Worm (Caenorhabditis elegans) whole organism, L1 larva: ENCODE results near the gene F10E9.2.

ENCODE experiments used
- C04F5.9 ChIP-seq: sonication (generic microtip); optimal IDR thresholded peaks from 2 replicates; lab custom pipeline; 2016; ENCODE audit warnings: missing genetic modification characterization, missing compliant biosample characterization
- C16A3.4 ChIP-seq: fragments of 150-350 bp; optimal IDR thresholded peaks from 2 replicates; lab custom pipeline; 2014; ENCODE audit warnings: missing biosample characterization, missing genetic modification characterization
- C34B4.2 ChIP-seq: sonication (generic microtip); optimal IDR thresholded peaks from 2 replicates; lab custom pipeline; 2017; ENCODE audit warnings: mild to moderate bottlenecking, missing genetic modification characterization, missing compliant biosample characterization
- F16B12.6 ChIP-seq: fragments of 150-350 bp; optimal IDR thresholded peaks from 2 replicates; lab custom pipeline; 2014; ENCODE audit warnings: missing biosample characterization, missing genetic modification characterization
- aha-1 ChIP-seq: fragments of 150-350 bp; optimal IDR thresholded peaks from 2 replicates; lab custom pipeline; 2014; ENCODE audit warnings: missing biosample characterization, missing genetic modification characterization
- alr-1 ChIP-seq: fragments of 200-800 bp; sonication (Bioruptor generic); optimal IDR thresholded peaks from 2 replicates; lab custom pipeline; 2018; ENCODE audit warnings: borderline replicate concordance, mild to moderate bottlenecking, missing genetic modification characterization, missing compliant biosample characterization
- blmp-1 ChIP-seq: fragments of 150-350 bp; optimal IDR thresholded peaks from 2 replicates; lab custom pipeline; 2014; ENCODE audit warnings: missing biosample characterization, missing genetic modification characterization
- ceh-8 ChIP-seq: fragments of 200-800 bp; sonication (Bioruptor generic); optimal IDR thresholded peaks from 2 replicates; lab custom pipeline; 2018; ENCODE audit warnings: mild to moderate bottlenecking, missing genetic modification characterization, moderate library complexity, missing compliant biosample characterization
- ceh-82 ChIP-seq, 3 experiments: fragments of 150-350 bp in 1 of 3; sonication (generic microtip) in 2 of 3; optimal IDR thresholded peaks; 2 replicates each; lab custom pipeline; 2014 to 2017; ENCODE audit warnings: missing biosample characterization in 3 of 3, missing genetic modification characterization in 3 of 3
- dpl-1 ChIP-seq, 3 experiments: fragments of 150-350 bp in 2 of 3; sonication (generic microtip) in 1 of 3; optimal IDR thresholded peaks; 2 replicates each; lab custom pipeline; 2014 to 2017; ENCODE audit warnings: missing biosample characterization in 3 of 3, missing genetic modification characterization in 3 of 3, missing genetic modification reagents in 3 of 3
- dsc-1 ChIP-seq: sonication (generic microtip); optimal IDR thresholded peaks from 2 replicates; lab custom pipeline; 2016; ENCODE audit warnings: mild to moderate bottlenecking, missing genetic modification characterization, missing compliant biosample characterization
- efl-1 ChIP-seq, 4 experiments: fragments of 150-350 bp; optimal IDR thresholded peaks in 3 of 4; peaks in 1 of 4; 1 replicate in 1 of 4; 2 replicates in 3 of 4; lab custom pipeline; 2014; ENCODE audit warnings: missing biosample characterization in 2 of 4, missing genetic modification characterization in 2 of 4, missing genetic modification reagents in 2 of 4
- egl-27 ChIP-seq, 2 experiments: fragments of 150-350 bp in 1 of 2; sonication (generic microtip); optimal IDR thresholded peaks; 3 replicates each; lab custom pipeline; 2017 to 2018; ENCODE audit warnings: missing biosample characterization in 2 of 2, missing genetic modification characterization in 2 of 2, missing genetic modification reagents in 2 of 2
- elt-2 ChIP-seq: sonication (generic microtip); optimal IDR thresholded peaks from 2 replicates; lab custom pipeline; 2016; ENCODE audit warnings: missing genetic modification characterization, mild to moderate bottlenecking, inconsistent platforms, missing compliant biosample characterization, missing genetic modification reagents
- elt-3 ChIP-seq, 6 experiments: fragments of 150-350 bp in 1 of 6; sonication (generic microtip); optimal IDR thresholded peaks; 2 replicates each; lab custom pipeline; 2017 to 2018; ENCODE audit warnings: missing biosample characterization in 6 of 6, missing genetic modification characterization in 6 of 6, inconsistent platforms in 1 of 6
- ets-5 ChIP-seq: fragments of 200-800 bp; sonication (Bioruptor generic); IDR thresholded peaks from 2 replicates; pipeline ENCODE4 v1.3.6; 2022; ENCODE audit warnings: missing genetic modification characterization, missing compliant biosample characterization
- fkh-4 ChIP-seq: sonication (generic microtip); optimal IDR thresholded peaks from 2 replicates; lab custom pipeline; 2016; ENCODE audit warnings: missing compliant biosample characterization, missing genetic modification characterization, borderline replicate concordance
- fkh-8 ChIP-seq: sonication (generic microtip); optimal IDR thresholded peaks from 2 replicates; lab custom pipeline; 2016; ENCODE audit warnings: mild to moderate bottlenecking, missing genetic modification characterization, missing compliant biosample characterization
- fos-1 ChIP-seq: fragments of 150-350 bp; optimal IDR thresholded peaks from 2 replicates; lab custom pipeline; 2014; ENCODE audit warnings: missing biosample characterization, missing genetic modification characterization
- grh-1 ChIP-seq: fragments of 200-800 bp; sonication (Bioruptor generic); IDR thresholded peaks from 2 replicates; pipeline ENCODE4 v1.3.6; 2022; ENCODE audit warnings: missing genetic modification reagents, missing genetic modification characterization, missing compliant biosample characterization
- hlh-4 ChIP-seq: sonication (generic microtip); optimal IDR thresholded peaks from 2 replicates; lab custom pipeline; 2016; ENCODE audit warnings: mild to moderate bottlenecking, missing genetic modification characterization, missing compliant biosample characterization
- hpl-2 ChIP-seq: fragments of 150-350 bp; optimal IDR thresholded peaks from 2 replicates; lab custom pipeline; 2014; ENCODE audit warnings: missing biosample characterization, missing genetic modification reagents, missing genetic modification characterization
- irx-1 ChIP-seq: sonication (generic microtip); optimal IDR thresholded peaks from 2 replicates; lab custom pipeline; 2016; ENCODE audit warnings: missing genetic modification characterization, missing compliant biosample characterization
- lin-13 ChIP-seq: fragments of 150-350 bp; optimal IDR thresholded peaks from 2 replicates; lab custom pipeline; 2014; ENCODE audit warnings: missing biosample characterization, missing genetic modification reagents, missing genetic modification characterization
- lin-14 ChIP-seq: fragments of 200-800 bp; sonication (Bioruptor generic); optimal IDR thresholded peaks from 2 replicates; lab custom pipeline; 2018; ENCODE audit warnings: mild to moderate bottlenecking, missing genetic modification characterization, moderate library complexity, missing compliant biosample characterization
- lin-15B ChIP-seq: fragments of 150-350 bp; sonication (generic microtip); optimal IDR thresholded peaks from 3 replicates; lab custom pipeline; 2014; ENCODE audit warnings: missing biosample characterization, missing genetic modification characterization
- lin-35 ChIP-seq, 2 experiments: fragments of 150-350 bp; optimal IDR thresholded peaks; 2 replicates each; lab custom pipeline; 2014; ENCODE audit warnings: missing biosample characterization in 2 of 2, missing genetic modification characterization in 2 of 2, missing genetic modification reagents in 2 of 2
- lin-39 ChIP-seq: fragments of 150-350 bp; optimal IDR thresholded peaks from 2 replicates; lab custom pipeline; 2014; ENCODE audit warnings: missing biosample characterization, missing genetic modification reagents, missing genetic modification characterization
- lsy-2 ChIP-seq, 2 experiments: fragments of 150-350 bp; optimal IDR thresholded peaks; 2 replicates each; lab custom pipeline; 2014; ENCODE audit warnings: missing biosample characterization in 2 of 2, missing genetic modification characterization in 2 of 2
- mdl-1 ChIP-seq, 2 experiments: fragments of 150-350 bp; optimal IDR thresholded peaks; 2 replicates each; lab custom pipeline; 2014 to 2017; ENCODE audit warnings: missing biosample characterization in 2 of 2, missing genetic modification characterization in 2 of 2, inconsistent platforms in 1 of 2
- mef-2 ChIP-seq: fragments of 150-350 bp; optimal IDR thresholded peaks from 2 replicates; lab custom pipeline; 2014; ENCODE audit warnings: missing biosample characterization, missing genetic modification characterization
- nhr-12 ChIP-seq: sonication (generic microtip); optimal IDR thresholded peaks from 2 replicates; lab custom pipeline; 2017; ENCODE audit warnings: missing biosample characterization, missing genetic modification characterization
- nhr-19 ChIP-seq: fragments of 200-800 bp; sonication (Bioruptor generic); conservative IDR thresholded peaks from 2 replicates; pipeline ENCODE4 v1.3.6; 2022; ENCODE audit warnings: missing genetic modification characterization, missing compliant biosample characterization
- nhr-28 ChIP-seq: fragments of 150-350 bp; optimal IDR thresholded peaks from 2 replicates; lab custom pipeline; 2014; ENCODE audit warnings: missing biosample characterization, missing genetic modification characterization
- nhr-47 ChIP-seq: sonication (generic microtip); optimal IDR thresholded peaks from 2 replicates; lab custom pipeline; 2016; ENCODE audit warnings: mild to moderate bottlenecking, missing genetic modification characterization, moderate library complexity, missing compliant biosample characterization
- nhr-77 ChIP-seq: fragments of 150-350 bp; optimal IDR thresholded peaks from 2 replicates; lab custom pipeline; 2014; ENCODE audit warnings: missing biosample characterization, missing genetic modification characterization
- nhr-84 ChIP-seq: sonication (generic microtip); optimal IDR thresholded peaks from 2 replicates; lab custom pipeline; 2017; ENCODE audit warnings: missing biosample characterization, missing genetic modification characterization
- nhr-85 ChIP-seq: sonication (generic microtip); peaks from one replicate; lab custom pipeline; 2016; ENCODE audit warnings: missing genetic modification characterization, inconsistent platforms, missing compliant biosample characterization
- pag-3 ChIP-seq: sonication (generic microtip); optimal IDR thresholded peaks from 2 replicates; lab custom pipeline; 2017; ENCODE audit warnings: missing genetic modification characterization, mild to moderate bottlenecking, missing compliant biosample characterization, antibody characterized with exemption, borderline replicate concordance; ENCODE audit not compliant: insufficient read depth
- pqm-1 ChIP-seq: sonication (generic microtip); optimal IDR thresholded peaks from 3 replicates; lab custom pipeline; 2017; ENCODE audit warnings: missing biosample characterization, missing genetic modification characterization
- rnt-1 ChIP-seq: sonication (generic microtip); optimal IDR thresholded peaks from 2 replicates; lab custom pipeline; 2016; ENCODE audit warnings: mild to moderate bottlenecking, missing genetic modification characterization, moderate library complexity, missing compliant biosample characterization
- snpc-4 ChIP-seq: fragments of 150-350 bp; optimal IDR thresholded peaks from 2 replicates; lab custom pipeline; 2014; ENCODE audit warnings: missing biosample characterization, missing genetic modification characterization
- snu-23 ChIP-seq: sonication (generic microtip); optimal IDR thresholded peaks from 2 replicates; lab custom pipeline; 2016; ENCODE audit warnings: missing genetic modification characterization, missing compliant biosample characterization
- sox-4 ChIP-seq: sonication (generic microtip); optimal IDR thresholded peaks from 2 replicates; lab custom pipeline; 2016; ENCODE audit warnings: missing genetic modification characterization, missing compliant biosample characterization
- sup-37 ChIP-seq: fragments of 200-800 bp; sonication (Bioruptor generic); optimal IDR thresholded peaks from 2 replicates; lab custom pipeline; 2018; ENCODE audit warnings: mild to moderate bottlenecking, missing genetic modification characterization, missing compliant biosample characterization
- swsn-7 ChIP-seq: sonication (generic microtip); optimal IDR thresholded peaks from 2 replicates; lab custom pipeline; 2016; ENCODE audit warnings: missing genetic modification characterization, missing compliant biosample characterization
- tbx-2 ChIP-seq: sonication (generic microtip); optimal IDR thresholded peaks from 2 replicates; lab custom pipeline; 2016; ENCODE audit warnings: missing genetic modification characterization, missing compliant biosample characterization
- unc-98 ChIP-seq: fragments of 200-800 bp; sonication (Bioruptor generic); IDR thresholded peaks from 2 replicates; pipeline ENCODE4 v1.3.6; 2022; ENCODE audit warnings: missing genetic modification characterization, missing compliant biosample characterization
- vab-15 ChIP-seq: sonication (generic microtip); optimal IDR thresholded peaks from 2 replicates; lab custom pipeline; 2017; ENCODE audit warnings: missing genotype, mild to moderate bottlenecking, missing genetic modification characterization, missing compliant biosample characterization
- zag-1 ChIP-seq: fragments of 150-350 bp; optimal IDR thresholded peaks from 2 replicates; lab custom pipeline; 2014; ENCODE audit warnings: missing biosample characterization, missing genetic modification characterization
- zip-4 ChIP-seq: fragments of 200-800 bp; sonication (Bioruptor generic); optimal IDR thresholded peaks from 2 replicates; lab custom pipeline; 2018; ENCODE audit warnings: mild to moderate bottlenecking, missing genetic modification characterization, moderate library complexity, missing compliant biosample characterization
- ztf-4 ChIP-seq: fragments of 150-350 bp; optimal IDR thresholded peaks from 2 replicates; lab custom pipeline; 2014; ENCODE audit warnings: missing biosample characterization, missing genetic modification characterization

Gene F10E9.2

DNA sequence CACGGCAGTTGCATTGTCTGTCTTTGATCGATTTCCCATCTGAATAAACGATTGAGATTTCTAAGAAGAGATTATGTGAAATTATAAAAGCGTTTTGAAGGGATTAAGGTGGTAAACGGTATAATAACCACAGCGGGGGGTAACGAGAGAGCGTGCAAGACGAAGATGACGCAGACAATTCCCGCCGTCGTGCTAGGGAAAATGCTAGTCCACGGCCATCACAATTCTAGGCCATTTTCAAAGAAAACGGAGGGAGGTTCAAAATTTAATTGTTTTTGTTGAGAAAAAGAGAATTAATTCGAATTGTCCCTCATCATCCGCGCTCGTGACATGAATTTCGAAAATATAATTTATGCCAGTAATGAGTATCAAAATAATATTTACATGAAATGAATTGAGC is 6.6 kb downstream of the F10E9.2 start, which contains the start of gene F10E9.11 (continued):
- TF ChIP-seq swsn-7 (tag; lab: Kevin White, UChicago) = peak; percentile 85
- TF ChIP-seq nhr-19 (GFP tag; lab: Robert Waterston, UW) = peak; percentile 84
- peak; percentile 75 for TF ChIP-seq lin-13 (GFP tag; lab: Kevin White, UChicago)
- no peak for TF ChIP-seq nhr-84
- peak; percentile 98 for TF ChIP-seq rnt-1
- TF ChIP-seq unc-98 (GFP tag; lab: Robert Waterston, UW) = peak; percentile 76
- peak; percentile 96 for TF ChIP-seq fkh-4
- TF ChIP-seq elt-2 (tag; lab: Kevin White, UChicago) = peak; percentile 9
- peak; percentile 91 for TF ChIP-seq sox-4 (tag; lab: Kevin White, UChicago)
- TF ChIP-seq tbx-2 = peak; percentile 92
- TF ChIP-seq zag-1 (tag; lab: Kevin White, UChicago) = no peak
- TF ChIP-seq C04F5.9 (tag; lab: Kevin White, UChicago) = peak; percentile 74
- TF ChIP-seq fos-1 (tag; lab: Kevin White, UChicago) = peak; percentile 30
- TF ChIP-seq lsy-2 (tag; optimal IDR thresholded peaks at IDR 0.05; lab: Kevin White, UChicago) = peak; percentile 88 to 92
- TF ChIP-seq dpl-1 (GFP tag; optimal IDR thresholded peaks at IDR 0.05; lab: Kevin White, UChicago) = peak; percentile 96
- TF ChIP-seq nhr-85 = peak; percentile 96
- TF ChIP-seq nhr-28 (tag; lab: Kevin White, UChicago) = no peak
- no peak for TF ChIP-seq nhr-12
- TF ChIP-seq fkh-8 (tag; lab: Kevin White, UChicago) = peak; percentile 86
- TF ChIP-seq lin-35 (GFP tag; optimal IDR thresholded peaks at IDR 0.05; lab: Kevin White, UChicago) = peak; percentile 98
- peak; percentile 36 for TF ChIP-seq nhr-77
- no peak for TF ChIP-seq hpl-2 (GFP tag; lab: Kevin White, UChicago)
- peak; percentile 57 for TF ChIP-seq ztf-4
- no peak for TF ChIP-seq pqm-1 (tag; lab: Kevin White, UChicago)
- TF ChIP-seq ets-5 (GFP tag; lab: Robert Waterston, UW) = no peak
- peak; percentile 45 for TF ChIP-seq ceh-8 (GFP tag; lab: Kevin White, UChicago)
- no peak for TF ChIP-seq sup-37 (GFP tag; lab: Kevin White, UChicago)
- no peak for TF ChIP-seq pag-3 (tag; lab: Kevin White, UChicago)
- TF ChIP-seq lin-15B (tag; lab: Kevin White, UChicago) = no peak
- peak; percentile 48 for TF ChIP-seq zip-4
- peak; percentile 97 to 99 for TF ChIP-seq efl-1 (optimal IDR thresholded peaks at IDR 0.05; lab: Kevin White, UChicago)
- peak; percentile 96 to 99 for TF ChIP-seq efl-1 (GFP tag; optimal IDR thresholded peaks at IDR 0.05 in 1 of 2; lab: Kevin White, UChicago)
- TF ChIP-seq snu-23 (GFP tag; lab: Kevin White, UChicago) = peak; percentile 91
- TF ChIP-seq mef-2 = no peak
- TF ChIP-seq hlh-4 = no peak
- TF ChIP-seq mdl-1 (tag; optimal IDR thresholded peaks at IDR 0.05; lab: Kevin White, UChicago) = peak in 1 of 2 experiments; percentile 62
- no peak for TF ChIP-seq egl-27 (tag; optimal IDR thresholded peaks at IDR 0.05; lab: Kevin White, UChicago)
- TF ChIP-seq ceh-82 (tag; optimal IDR thresholded peaks at IDR 0.05; lab: Kevin White, UChicago) = peak; percentile 71 to 77 (median 74)
- no peak for TF ChIP-seq alr-1
- peak; percentile 92 for TF ChIP-seq dsc-1 (tag; lab: Kevin White, UChicago)
- TF ChIP-seq C34B4.2 (tag; lab: Kevin White, UChicago) = no peak
- TF ChIP-seq irx-1 = peak; percentile 91
- TF ChIP-seq lin-14 (GFP tag; lab: Kevin White, UChicago) = peak; percentile 85
- TF ChIP-seq F16B12.6 (tag; lab: Kevin White, UChicago) = peak; percentile 67
- TF ChIP-seq blmp-1 (tag; lab: Kevin White, UChicago) = peak; percentile 69
- peak; percentile 51 for TF ChIP-seq snpc-4 (tag; lab: Kevin White, UChicago)
- TF ChIP-seq nhr-47 (tag; lab: Kevin White, UChicago) = peak; percentile 94
- peak; percentile 85 for TF ChIP-seq vab-15 (tag; lab: Kevin White, UChicago)
- peak; percentile 81 for TF ChIP-seq C16A3.4
- no peak for TF ChIP-seq aha-1 (tag; lab: Kevin White, UChicago)
- no peak; the same call in 1 of the 2 replicates for TF ChIP-seq grh-1 (GFP tag; lab: Robert Waterston, UW)
- peak in 3 of 6 experiments; percentile 25 to 52 (median 28) for TF ChIP-seq elt-3 (tag; optimal IDR thresholded peaks at IDR 0.05; lab: Kevin White, UChicago)
- TF ChIP-seq lin-39 (tag; lab: Kevin White, UChicago) = peak; percentile 49
